Fruit fly (Drosophila melanogaster) whole organism, wandering third instar larva: ENCODE data around the gene Dip-B.

Experiments
- HLH106 ChIP-seq: fragments of 200-800 bp; optimal IDR thresholded peaks from 3 replicates; lab custom pipeline; 2019; ENCODE audit warnings: missing biosample characterization, mild to moderate bottlenecking, missing genetic modification characterization, moderate library complexity
- Hr78 ChIP-seq: fragments of >200 bp; optimal IDR thresholded peaks from 2 replicates; lab custom pipeline; 2017; ENCODE audit warnings: missing biosample characterization, missing genetic modification characterization
- Jra ChIP-seq: sonication (Bioruptor generic); optimal IDR thresholded peaks from 2 replicates; lab custom pipeline; 2016; ENCODE audit warnings: missing biosample characterization, missing genetic modification characterization
- Myc ChIP-seq: fragments of >200 bp; optimal IDR thresholded peaks from 2 replicates; lab custom pipeline; 2017
- N ChIP-seq: fragments of >200 bp; optimal IDR thresholded peaks from 2 replicates; lab custom pipeline; 2018; ENCODE audit warnings: missing biosample characterization, missing external identifiers, missing genetic modification characterization
- brk ChIP-seq: fragments of 200-800 bp; sonication (Bioruptor generic); optimal IDR thresholded peaks from 2 replicates; lab custom pipeline; 2016; ENCODE audit warnings: missing biosample characterization, mild to moderate bottlenecking, missing genetic modification characterization
- dsf ChIP-seq: sonication (Bioruptor generic); optimal IDR thresholded peaks from 2 replicates; lab custom pipeline; 2016; ENCODE audit warnings: missing biosample characterization, missing genetic modification characterization, borderline replicate concordance
- foxo ChIP-seq, 2 experiments: fragments of 200-800 bp; sonication (Bioruptor generic); optimal IDR thresholded peaks; 2 replicates in 1 of 2; 3 replicates in 1 of 2; lab custom pipeline; 2016 to 2017; ENCODE audit warnings: missing biosample characterization in 2 of 2, missing genetic modification characterization in 2 of 2
- fru ChIP-seq: fragments of 200-800 bp; sonication (Bioruptor generic); optimal IDR thresholded peaks from 3 replicates; lab custom pipeline; 2016; ENCODE audit warnings: missing biosample characterization, mild to moderate bottlenecking, missing genetic modification characterization
- psq ChIP-seq: fragments of 200-800 bp; sonication (Bioruptor generic); optimal IDR thresholded peaks from 3 replicates; lab custom pipeline; 2017; ENCODE audit warnings: missing biosample characterization, mild to moderate bottlenecking, missing genetic modification characterization, moderate library complexity
- usp ChIP-seq: fragments of >200 bp; optimal IDR thresholded peaks from 2 replicates; lab custom pipeline; 2017; ENCODE audit warnings: missing biosample characterization, missing genetic modification characterization

DNA sequence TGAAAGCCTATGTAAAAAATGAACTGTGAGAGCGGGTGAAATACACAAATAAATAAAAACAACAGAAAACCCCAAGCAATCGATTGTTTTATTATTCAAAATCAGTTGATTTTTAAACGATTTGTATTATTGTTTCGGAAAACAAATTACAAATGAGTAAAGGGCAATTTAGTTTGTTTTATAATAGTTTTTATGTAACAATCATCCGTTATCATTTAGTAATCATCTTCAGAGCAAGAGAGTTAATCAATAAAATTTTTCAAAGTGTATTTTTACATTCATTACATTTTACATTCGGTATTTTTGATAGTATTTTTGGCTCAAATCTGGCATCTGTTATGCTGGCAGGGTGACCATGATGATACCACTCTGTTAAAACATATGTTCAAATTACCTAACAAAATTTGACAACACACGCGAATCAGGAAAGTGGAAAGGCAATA lies 2.8 kb upstream of the Dip-B start, which contains the start of the genes CG42375 and CG9288:
- TF ChIP-seq usp (no peak), psq (peak; percentile 11), foxo (GFP tag; optimal IDR thresholded peaks at IDR 0.05; lab: Kevin White, UChicago) (peak in 1 of 2 experiments; percentile 67), Hr78 (GFP tag; lab: Kevin White, UChicago) (no peak), N (no peak), fru (peak; percentile 58), brk (GFP tag; lab: Kevin White, UChicago) (no peak), Myc (no peak), Jra (GFP tag; lab: Kevin White, UChicago) (no peak), dsf (GFP tag; lab: Kevin White, UChicago) (no peak), HLH106 (tag; lab: Kevin White, UChicago) (peak; percentile 13)
